Worm (Caenorhabditis elegans) whole organism, early embryonic: ENCODE measurements around the gene C49F5.13.

Experiments used
- B0310.2 ChIP-seq: sonication (generic microtip); optimal IDR thresholded peaks from 2 replicates; lab custom pipeline; 2016; ENCODE audit warnings: mild to moderate bottlenecking, missing genetic modification characterization, missing compliant biosample characterization
- F13C5.2 ChIP-seq: sonication (generic microtip); optimal IDR thresholded peaks from 2 replicates; lab custom pipeline; 2017; ENCODE audit warnings: mild to moderate bottlenecking, missing genetic modification characterization, inconsistent platforms, missing compliant biosample characterization
- aly-1 ChIP-seq: sonication (generic microtip); optimal IDR thresholded peaks from 2 replicates; lab custom pipeline; 2016; ENCODE audit warnings: missing genetic modification characterization, missing compliant biosample characterization
- ama-1 ChIP-seq: fragments of 150-350 bp; optimal IDR thresholded peaks from 2 replicates; lab custom pipeline; 2014
- ceh-13 ChIP-seq: fragments of 200-800 bp; sonication (Bioruptor generic); optimal IDR thresholded peaks from 2 replicates; lab custom pipeline; 2018; ENCODE audit warnings: mild to moderate bottlenecking, missing genetic modification characterization, missing compliant biosample characterization
- ceh-36 ChIP-seq: sonication (generic microtip); optimal IDR thresholded peaks from 2 replicates; lab custom pipeline; 2016; ENCODE audit warnings: missing genetic modification characterization, inconsistent platforms, missing compliant biosample characterization
- ets-7 ChIP-seq: sonication (generic microtip); optimal IDR thresholded peaks from 2 replicates; lab custom pipeline; 2016; ENCODE audit warnings: missing genotype, missing genetic modification characterization, missing compliant biosample characterization
- flt-1 ChIP-seq: fragments of 200-800 bp; sonication (Bioruptor generic); IDR thresholded peaks from 2 replicates; pipeline ENCODE4 v1.3.6; 2022; ENCODE audit warnings: missing genetic modification characterization, missing compliant biosample characterization
- hmbx-1 ChIP-seq: sonication (generic microtip); optimal IDR thresholded peaks from 2 replicates; lab custom pipeline; 2016; ENCODE audit warnings: mild to moderate bottlenecking, missing genetic modification characterization, missing compliant biosample characterization
- hmg-4 ChIP-seq: fragments of 200-800 bp; sonication (Bioruptor generic); optimal IDR thresholded peaks from 2 replicates; lab custom pipeline; 2018; ENCODE audit warnings: mild to moderate bottlenecking, missing genetic modification characterization, missing compliant biosample characterization
- hnd-1 ChIP-seq: sonication (generic microtip); optimal IDR thresholded peaks from 2 replicates; lab custom pipeline; 2016; ENCODE audit warnings: missing genetic modification characterization, missing compliant biosample characterization
- pes-1 ChIP-seq: fragments of 200-800 bp; sonication (Bioruptor generic); IDR thresholded peaks from 2 replicates; pipeline ENCODE4 v1.3.6; 2022; ENCODE audit warnings: missing genetic modification reagents, missing genetic modification characterization, missing compliant biosample characterization
- scrt-1 ChIP-seq: fragments of 200-800 bp; sonication (Bioruptor generic); IDR thresholded peaks from 2 replicates; pipeline ENCODE4 v1.3.6; 2022; ENCODE audit warnings: missing genetic modification characterization, missing compliant biosample characterization
- sea-1 ChIP-seq: fragments of 200-800 bp; sonication (Bioruptor generic); conservative IDR thresholded peaks from 2 replicates; pipeline ENCODE4 v1.3.6; 2022; ENCODE audit warnings: missing genetic modification characterization, missing compliant biosample characterization
- tbx-11 ChIP-seq: fragments of 200-800 bp; sonication (Bioruptor generic); IDR thresholded peaks from 2 replicates; pipeline ENCODE4 v1.3.6; 2022; ENCODE audit warnings: missing genetic modification characterization, missing compliant biosample characterization
- tbx-37 ChIP-seq: fragments of 200-800 bp; sonication (Bioruptor generic); conservative IDR thresholded peaks from 2 replicates; pipeline ENCODE4 v1.3.6; 2022; ENCODE audit warnings: missing genetic modification reagents, missing genetic modification characterization, missing compliant biosample characterization
- tra-4 ChIP-seq: sonication (generic microtip); optimal IDR thresholded peaks from 2 replicates; lab custom pipeline; 2017; ENCODE audit warnings: missing genetic modification characterization, missing compliant biosample characterization

Gene C49F5.13

DNA sequence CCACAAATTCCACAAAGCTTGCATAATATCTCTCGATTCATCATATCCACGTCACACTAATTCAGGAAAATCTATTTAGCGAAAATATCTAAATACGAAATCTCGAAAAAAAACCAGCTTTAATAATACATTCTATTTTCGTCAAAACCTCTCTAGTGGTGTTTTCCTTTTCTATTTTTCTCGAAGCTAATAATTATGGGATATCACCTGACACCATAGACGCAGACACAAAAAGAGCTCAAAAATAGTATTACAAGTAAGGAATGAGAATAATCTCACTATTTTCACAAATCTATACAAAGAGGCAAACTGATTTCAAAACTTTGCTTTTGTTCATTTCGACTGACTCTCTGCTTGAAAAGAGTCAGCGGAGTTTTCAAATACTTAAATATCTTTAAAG, 7.9 kb downstream of the C49F5.13 start:
- no peak for TF ChIP-seq sea-1 (GFP tag; lab: Robert Waterston, UW)
- no peak for TF ChIP-seq hmbx-1 (tag; lab: Kevin White, UChicago)
- no peak for TF ChIP-seq hmg-4
- no peak for TF ChIP-seq B0310.2 (tag; lab: Kevin White, UChicago)

DNA sequence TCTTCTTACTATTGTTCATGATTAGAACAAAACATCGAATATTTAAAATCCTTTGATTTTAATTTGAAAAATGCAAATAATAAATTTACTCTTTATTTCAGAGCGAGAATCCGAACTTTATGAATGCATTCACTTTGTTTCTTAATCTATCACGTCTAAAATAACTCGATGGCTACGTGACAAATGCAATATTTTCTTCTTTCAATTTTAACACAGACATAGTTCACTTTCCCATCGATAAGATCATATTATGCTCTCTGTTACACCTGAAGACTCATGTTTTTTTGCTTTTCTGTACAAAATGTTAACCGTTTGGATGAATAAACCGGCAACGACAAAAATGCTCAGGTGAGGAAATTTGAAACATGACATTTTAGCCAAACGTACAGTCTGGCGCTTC, 8.4 kb downstream of the C49F5.13 start:
- no peak for TF ChIP-seq tbx-37
- no peak for TF ChIP-seq tbx-11
- TF ChIP-seq aly-1: no peak
- no peak for TF ChIP-seq sea-1 (GFP tag; lab: Robert Waterston, UW)
- no peak for TF ChIP-seq flt-1 (GFP tag; lab: Robert Waterston, UW)
- TF ChIP-seq F13C5.2 (tag; lab: Kevin White, UChicago): no peak
- TF ChIP-seq hmg-4: no peak
- TF ChIP-seq ceh-13 (GFP tag; lab: Kevin White, UChicago): no peak
- TF ChIP-seq ceh-36 (tag; lab: Kevin White, UChicago): no peak
- TF ChIP-seq B0310.2 (tag; lab: Kevin White, UChicago): no peak
- TF ChIP-seq pes-1 (GFP tag; lab: Robert Waterston, UW): no peak
- TF ChIP-seq hnd-1: no peak
- no peak for TF ChIP-seq tra-4 (tag; lab: Kevin White, UChicago)
- TF ChIP-seq scrt-1 (GFP tag; lab: Robert Waterston, UW): no peak
- TF ChIP-seq ets-7: no peak
- TF ChIP-seq hmbx-1 (tag; lab: Kevin White, UChicago): no peak
- no peak for TF ChIP-seq ama-1 (lab: Kevin White, UChicago)

DNA sequence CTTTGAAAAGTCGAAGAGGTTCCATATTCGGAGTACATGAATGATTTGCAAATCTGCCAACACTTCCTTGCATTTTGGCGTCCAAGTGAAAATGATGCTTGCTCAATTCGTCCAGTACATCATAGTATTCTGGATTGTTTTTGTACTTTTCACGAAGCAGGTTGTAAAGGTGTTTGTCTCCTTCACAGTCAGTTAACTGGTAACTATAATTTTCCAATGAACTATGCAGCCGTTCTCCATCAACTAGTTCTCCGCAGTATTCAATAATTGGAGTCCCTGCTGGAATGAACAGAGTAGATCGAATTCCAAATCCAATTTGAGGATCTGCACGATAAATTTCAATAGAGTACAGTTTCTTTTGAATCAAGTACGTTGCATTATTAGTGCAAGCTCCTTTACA, 10.1 kb downstream of the C49F5.13 start:
- TF ChIP-seq hnd-1 (no peak), aly-1 (no peak), tbx-37 (no peak), F13C5.2 (tag; lab: Kevin White, UChicago) (no peak), tra-4 (tag; lab: Kevin White, UChicago) (no peak), ceh-13 (GFP tag; lab: Kevin White, UChicago) (no peak), hmg-4 (no peak), ets-7 (no peak), tbx-11 (no peak), scrt-1 (GFP tag; lab: Robert Waterston, UW) (no peak), ceh-36 (tag; lab: Kevin White, UChicago) (no peak)

DNA sequence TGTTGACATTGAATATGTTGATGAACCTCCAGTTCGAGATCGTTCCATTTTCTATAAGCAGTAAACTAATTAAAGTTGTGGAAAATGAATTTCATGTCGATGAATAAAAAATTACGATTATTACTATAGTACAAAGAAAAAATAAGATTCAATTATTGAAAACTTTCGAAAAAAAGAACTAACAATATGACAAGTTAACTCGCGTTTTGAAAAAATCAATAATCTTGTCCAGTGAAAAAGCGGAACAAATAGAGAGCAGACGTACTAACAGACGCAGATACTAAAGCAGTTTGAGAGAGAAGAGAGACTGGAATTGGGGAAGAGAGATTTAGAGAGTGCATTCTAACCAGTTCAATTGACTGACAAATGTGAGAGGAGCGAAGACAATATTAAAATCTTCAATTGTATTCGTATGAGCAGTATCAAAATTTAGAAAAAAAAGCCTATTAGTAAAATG, 13.5 kb downstream of the C49F5.13 start, which contains the start of gene set-6:
TSS of gene set-6 (minus strand) at position 51 of the 457 bp plus-strand sequence.
- TF ChIP-seq flt-1 (GFP tag; lab: Robert Waterston, UW): no peak

DNA sequence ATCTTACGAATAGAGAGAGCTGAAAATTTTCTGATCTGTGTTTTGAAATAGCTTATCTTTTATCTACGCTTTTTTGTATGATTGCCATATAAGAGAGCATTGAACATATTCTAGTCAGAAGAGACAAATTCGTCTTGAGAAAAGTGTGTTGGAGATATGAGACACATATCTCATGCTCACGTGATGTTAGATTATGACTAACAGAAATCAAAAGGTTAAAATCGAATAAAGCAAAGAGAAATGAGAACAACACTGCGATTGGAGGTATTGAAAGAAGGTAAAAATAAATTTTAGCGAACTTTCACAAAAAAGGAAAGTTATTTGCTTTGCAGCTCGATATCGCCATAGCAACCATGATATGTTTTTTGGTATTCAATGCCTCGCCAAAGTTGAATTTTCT, 20.9 kb downstream of the C49F5.13 start, which contains the start of gene nhr-167:
TSS of gene nhr-167 (minus strand) at position 21 of the 400 bp plus-strand sequence.
- TF ChIP-seq hmg-4 (no peak), ceh-13 (GFP tag; lab: Kevin White, UChicago) (no peak), pes-1 (GFP tag; lab: Robert Waterston, UW) (no peak), tra-4 (tag; lab: Kevin White, UChicago) (no peak)

DNA sequence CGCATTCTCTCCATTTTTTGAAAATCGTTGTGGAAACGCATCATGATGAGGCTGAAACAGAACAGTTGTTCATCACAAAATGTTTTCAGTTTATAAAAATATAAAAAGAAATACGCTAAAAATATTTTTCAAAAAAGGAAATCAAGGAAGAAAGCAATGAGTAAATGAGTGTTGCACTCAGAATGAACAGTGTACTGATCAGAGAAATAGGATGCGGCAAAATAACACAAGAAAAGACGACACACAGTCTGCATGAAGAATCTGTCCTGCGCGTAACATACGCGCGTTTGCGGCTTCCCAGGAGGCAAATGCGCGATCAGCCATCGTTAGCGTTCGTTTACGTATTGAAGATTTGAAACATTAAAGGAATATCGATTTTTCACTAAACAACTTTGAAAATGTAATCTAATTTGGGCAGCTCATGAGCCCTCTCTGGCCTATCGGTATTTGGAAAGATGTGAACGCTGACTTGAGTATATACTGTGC, 22.4 kb downstream of the C49F5.13 start, which contains the start of gene C49F5.3:
TSS of gene C49F5.3 (minus strand) at position 51 of the 486 bp plus-strand sequence.
- TF ChIP-seq pes-1 (GFP tag; lab: Robert Waterston, UW) (no peak), hnd-1 (no peak), ets-7 (no peak), B0310.2 (tag; lab: Kevin White, UChicago) (no peak), sea-1 (GFP tag; lab: Robert Waterston, UW) (no peak), hmbx-1 (tag; lab: Kevin White, UChicago) (no peak), tbx-37 (no peak), tra-4 (tag; lab: Kevin White, UChicago) (no peak), tbx-11 (no peak), aly-1 (no peak), ceh-36 (tag; lab: Kevin White, UChicago) (no peak), hmg-4 (no peak), ceh-13 (GFP tag; lab: Kevin White, UChicago) (no peak)

DNA sequence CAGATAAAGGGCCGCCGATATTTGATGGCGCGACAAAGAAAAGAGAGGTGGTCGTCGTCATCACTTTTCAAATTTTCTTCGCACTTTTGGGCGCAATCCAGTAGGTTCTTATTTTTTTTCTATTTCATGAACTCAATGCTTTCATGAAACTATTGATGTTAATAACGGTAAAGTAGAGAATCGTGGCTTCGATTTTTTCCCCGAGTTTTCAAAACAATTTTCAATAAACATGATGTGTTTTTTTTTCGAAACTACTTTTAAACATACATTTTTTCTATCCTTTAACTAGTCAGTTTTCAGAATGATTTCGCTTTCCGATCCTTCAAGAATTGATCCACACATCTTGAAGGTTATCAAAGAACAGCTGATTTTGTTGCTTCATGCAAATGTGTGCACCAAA, 24.7 kb downstream of the C49F5.13 start, which contains the start of gene C49F5.5:
TSS of gene C49F5.5 (plus strand) at position 301 of the 400 bp plus-strand sequence.
- TF ChIP-seq tra-4 (tag; lab: Kevin White, UChicago): no peak
- no peak for TF ChIP-seq ceh-13 (GFP tag; lab: Kevin White, UChicago)
- TF ChIP-seq tbx-37: no peak

DNA sequence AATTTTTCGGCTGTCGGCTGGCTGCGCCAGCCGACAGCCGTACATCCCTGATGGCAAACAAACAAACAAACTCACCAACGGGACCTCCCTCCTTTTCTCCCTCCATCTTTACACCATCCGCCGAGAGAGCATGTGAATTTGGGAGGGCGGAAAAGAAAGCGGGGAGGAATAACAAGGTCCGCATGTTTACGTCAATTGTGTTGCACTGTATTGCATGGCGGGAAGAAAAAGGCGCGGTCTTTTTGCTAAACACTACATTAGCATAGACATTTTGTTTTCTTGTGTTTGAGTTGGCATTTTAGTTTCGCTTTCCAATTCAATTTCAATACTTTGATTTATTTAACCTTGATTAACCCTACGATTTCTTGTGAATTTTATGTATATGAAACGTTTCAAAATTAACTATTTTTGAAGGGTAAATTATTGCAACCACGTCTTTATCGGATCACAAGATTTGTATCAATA, 26.7 kb downstream of the C49F5.13 start, which contains the start of gene C49F5.6:
TSS of gene C49F5.6 (plus strand) at position 415 of the 465 bp plus-strand sequence.
- TF ChIP-seq flt-1 (GFP tag; lab: Robert Waterston, UW) (no peak), tra-4 (tag; lab: Kevin White, UChicago) (no peak), B0310.2 (tag; lab: Kevin White, UChicago) (no peak), hmg-4 (no peak), aly-1 (no peak), ets-7 (no peak), scrt-1 (GFP tag; lab: Robert Waterston, UW) (no peak), ama-1 (lab: Kevin White, UChicago) (no peak), tbx-11 (no peak), sea-1 (GFP tag; lab: Robert Waterston, UW) (no peak), ceh-36 (tag; lab: Kevin White, UChicago) (no peak), hnd-1 (no peak), hmbx-1 (tag; lab: Kevin White, UChicago) (no peak), pes-1 (GFP tag; lab: Robert Waterston, UW) (no peak), ceh-13 (GFP tag; lab: Kevin White, UChicago) (no peak), F13C5.2 (tag; lab: Kevin White, UChicago) (no peak)
